Worm (Caenorhabditis elegans) whole organism, late embryonic: ENCODE measurements around the gene C31C9.7.

Experiments used
- F13H6.1 ChIP-seq: sonication (generic microtip); optimal IDR thresholded peaks from 2 replicates; lab custom pipeline; 2016; ENCODE audit warnings: missing genetic modification characterization, missing compliant biosample characterization
- T23F11.4 ChIP-seq: fragments of 200-800 bp; sonication (Bioruptor generic); optimal IDR thresholded peaks from 2 replicates; lab custom pipeline; 2018; ENCODE audit warnings: mild to moderate bottlenecking, missing genetic modification characterization, missing compliant biosample characterization
- ama-1 ChIP-seq: fragments of 150-350 bp; optimal IDR thresholded peaks from 2 replicates; lab custom pipeline; 2014
- ceh-24 ChIP-seq: sonication (generic microtip); optimal IDR thresholded peaks from 2 replicates; lab custom pipeline; 2016; ENCODE audit warnings: mild to moderate bottlenecking, missing genetic modification characterization, missing compliant biosample characterization
- ceh-34 ChIP-seq: sonication (generic microtip); optimal IDR thresholded peaks from 2 replicates; lab custom pipeline; 2016; ENCODE audit warnings: mild to moderate bottlenecking, missing genetic modification characterization, missing compliant biosample characterization
- dve-1 ChIP-seq: sonication (generic microtip); optimal IDR thresholded peaks from 2 replicates; lab custom pipeline; 2017; ENCODE audit warnings: antibody characterized with exemption, mild to moderate bottlenecking, missing genetic modification characterization, missing compliant biosample characterization
- elt-2 ChIP-seq: sonication (generic microtip); optimal IDR thresholded peaks from 2 replicates; lab custom pipeline; 2016; ENCODE audit warnings: missing genetic modification reagents, missing genetic modification characterization, missing compliant biosample characterization
- elt-4 ChIP-seq: sonication (generic microtip); optimal IDR thresholded peaks from 2 replicates; lab custom pipeline; 2016; ENCODE audit warnings: missing genetic modification characterization, missing compliant biosample characterization
- eyg-1 ChIP-seq: sonication (generic microtip); optimal IDR thresholded peaks from 2 replicates; lab custom pipeline; 2016; ENCODE audit warnings: missing genotype, missing genetic modification characterization, missing compliant biosample characterization
- fax-1 ChIP-seq: sonication (generic microtip); optimal IDR thresholded peaks from 2 replicates; lab custom pipeline; 2016; ENCODE audit warnings: missing genotype, missing genetic modification characterization, missing compliant biosample characterization
- fkh-10 ChIP-seq: fragments of 150-350 bp; optimal IDR thresholded peaks from 2 replicates; lab custom pipeline; 2014; ENCODE audit warnings: missing biosample characterization, missing genetic modification reagents, missing genetic modification characterization
- hlh-15 ChIP-seq: sonication (generic microtip); optimal IDR thresholded peaks from 2 replicates; lab custom pipeline; 2016; ENCODE audit warnings: missing genetic modification characterization, missing compliant biosample characterization
- lim-6 ChIP-seq: sonication (generic microtip); optimal IDR thresholded peaks from 2 replicates; lab custom pipeline; 2016; ENCODE audit warnings: missing genetic modification characterization, missing compliant biosample characterization
- lin-11 ChIP-seq: fragments of 200-800 bp; sonication (Bioruptor generic); optimal IDR thresholded peaks from 2 replicates; lab custom pipeline; 2018; ENCODE audit warnings: mild to moderate bottlenecking, missing genetic modification characterization, missing compliant biosample characterization
- mec-3 ChIP-seq: sonication (generic microtip); optimal IDR thresholded peaks from 2 replicates; lab custom pipeline; 2016; ENCODE audit warnings: borderline replicate concordance, missing genetic modification characterization, missing compliant biosample characterization
- nhr-11 ChIP-seq: fragments of 150-350 bp; optimal IDR thresholded peaks from 2 replicates; lab custom pipeline; 2014; ENCODE audit warnings: missing biosample characterization, missing genetic modification characterization
- odd-2 ChIP-seq: sonication (generic microtip); optimal IDR thresholded peaks from 2 replicates; lab custom pipeline; 2017; ENCODE audit warnings: antibody characterized with exemption, mild to moderate bottlenecking, missing genetic modification characterization, missing compliant biosample characterization
- pag-3 ChIP-seq: sonication (generic microtip); optimal IDR thresholded peaks from 2 replicates; lab custom pipeline; 2016; ENCODE audit warnings: missing compliant biosample characterization, missing genetic modification characterization, borderline replicate concordance
- pat-9 ChIP-seq: fragments of 200-800 bp; sonication (Bioruptor generic); optimal IDR thresholded peaks from 2 replicates; lab custom pipeline; 2018; ENCODE audit warnings: mild to moderate bottlenecking, missing genetic modification characterization, moderate library complexity, missing compliant biosample characterization
- pax-1 ChIP-seq: fragments of 150-350 bp; optimal IDR thresholded peaks from 2 replicates; lab custom pipeline; 2014; ENCODE audit warnings: missing biosample characterization, missing genetic modification characterization
- pha-4 ChIP-seq: fragments of 150-350 bp; optimal IDR thresholded peaks from 2 replicates; lab custom pipeline; 2018; ENCODE audit warnings: missing biosample characterization, missing genetic modification reagents, missing genetic modification characterization
- pqm-1 ChIP-seq: sonication (generic microtip); optimal IDR thresholded peaks from 2 replicates; lab custom pipeline; 2016; ENCODE audit warnings: missing genetic modification characterization, missing compliant biosample characterization
- pros-1 ChIP-seq: fragments of 150-350 bp; optimal IDR thresholded peaks from 2 replicates; lab custom pipeline; 2014; ENCODE audit warnings: missing biosample characterization, missing genetic modification reagents, missing genetic modification characterization
- sdc-2 ChIP-seq: sonication (generic microtip); optimal IDR thresholded peaks from 2 replicates; lab custom pipeline; 2016; ENCODE audit warnings: missing genotype, missing genetic modification characterization, missing compliant biosample characterization
- syd-9 ChIP-seq: sonication (generic microtip); optimal IDR thresholded peaks from 2 replicates; lab custom pipeline; 2016; ENCODE audit warnings: mild to moderate bottlenecking, missing genetic modification characterization, moderate library complexity, missing compliant biosample characterization
- tbx-2 ChIP-seq: sonication (generic microtip); optimal IDR thresholded peaks from 2 replicates; lab custom pipeline; 2016; ENCODE audit warnings: missing genetic modification characterization, missing compliant biosample characterization
- tbx-7 ChIP-seq: sonication (generic microtip); optimal IDR thresholded peaks from 2 replicates; lab custom pipeline; 2016; ENCODE audit warnings: missing genotype, missing genetic modification characterization, missing compliant biosample characterization
- ttx-3 ChIP-seq: sonication (generic microtip); optimal IDR thresholded peaks from 2 replicates; lab custom pipeline; 2016; ENCODE audit warnings: missing genetic modification reagents, missing genetic modification characterization, missing compliant biosample characterization
- unc-3 ChIP-seq, 2 experiments: fragments of 200-800 bp in 1 of 2; sonication (Bioruptor generic) in 1 of 2; sonication (generic microtip) in 1 of 2; conservative IDR thresholded peaks in 1 of 2; optimal IDR thresholded peaks in 1 of 2; 2 replicates each; pipeline versions ENCODE4 v1.3.6 to Lab custom; 2016 to 2022; ENCODE audit warnings: missing compliant biosample characterization in 2 of 2, missing genetic modification characterization in 2 of 2, missing genetic modification reagents in 1 of 2
- unc-86 ChIP-seq: sonication (generic microtip); optimal IDR thresholded peaks from 2 replicates; lab custom pipeline; 2016; ENCODE audit warnings: missing genetic modification characterization, missing compliant biosample characterization
- zip-5 ChIP-seq: sonication (generic microtip); optimal IDR thresholded peaks from 2 replicates; lab custom pipeline; 2016; ENCODE audit warnings: missing genetic modification characterization, missing compliant biosample characterization
- ztf-16 ChIP-seq: sonication (generic microtip); optimal IDR thresholded peaks from 2 replicates; lab custom pipeline; 2017; ENCODE audit warnings: missing genetic modification characterization, missing compliant biosample characterization

C31C9.7 gene

ce11 chrII:13664416-13664815 is 4.5 kb upstream of the C31C9.7 start:
- no peak for TF ChIP-seq tbx-7 (tag; lab: Kevin White, UChicago)
- TF ChIP-seq zip-5 (tag; lab: Kevin White, UChicago): no peak
- TF ChIP-seq ceh-34: no peak
- no peak for TF ChIP-seq F13H6.1 (tag; lab: Kevin White, UChicago)
- no peak for TF ChIP-seq fkh-10 (GFP tag; lab: Kevin White, UChicago)
- no peak for TF ChIP-seq pqm-1 (tag; lab: Kevin White, UChicago)
- TF ChIP-seq pros-1: no peak
- no peak for TF ChIP-seq unc-86 (tag; lab: Kevin White, UChicago)
- TF ChIP-seq sdc-2 (tag; lab: Kevin White, UChicago): no peak
- TF ChIP-seq ama-1 (lab: Kevin White, UChicago): no peak
- no peak for TF ChIP-seq nhr-11 (tag; lab: Kevin White, UChicago)
- no peak for TF ChIP-seq hlh-15 (tag; lab: Kevin White, UChicago)
- no peak for TF ChIP-seq fax-1 (tag; lab: Kevin White, UChicago)
- TF ChIP-seq eyg-1 (tag; lab: Kevin White, UChicago): no peak

ce11 chrII:13664993-13665680 is 3.8 kb upstream of the C31C9.7 start:
- TF ChIP-seq sdc-2 (tag; lab: Kevin White, UChicago) (no peak), pqm-1 (tag; lab: Kevin White, UChicago) (no peak), lim-6 (tag; lab: Kevin White, UChicago) (no peak), ttx-3 (tag; lab: Kevin White, UChicago) (no peak), elt-2 (peak; percentile 99), unc-3 (GFP tag; conservative IDR thresholded peaks at IDR 0.05; lab: Robert Waterston, UW) (no peak), unc-3 (tag; optimal IDR thresholded peaks at IDR 0.05; lab: Kevin White, UChicago) (no peak), ama-1 (lab: Kevin White, UChicago) (no peak), lin-11 (tag; lab: Kevin White, UChicago) (no peak), mec-3 (tag; lab: Kevin White, UChicago) (no peak), pat-9 (tag; lab: Kevin White, UChicago) (no peak), odd-2 (tag; lab: Kevin White, UChicago) (no peak), dve-1 (tag; lab: Kevin White, UChicago) (peak; percentile 26), pag-3 (tag; lab: Kevin White, UChicago) (no peak), elt-4 (tag; lab: Kevin White, UChicago) (no peak)

- TF ChIP-seq pha-4 (tag; lab: Kevin White, UChicago): no peak
- TF ChIP-seq elt-2: peak; percentile 1
- no peak for TF ChIP-seq odd-2 (tag; lab: Kevin White, UChicago)
- TF ChIP-seq ceh-24 (tag; lab: Kevin White, UChicago): no peak
- TF ChIP-seq zip-5 (tag; lab: Kevin White, UChicago): no peak
- no peak for TF ChIP-seq ztf-16 (tag; lab: Kevin White, UChicago)
- no peak for TF ChIP-seq pax-1
- TF ChIP-seq, all 69 proteins: peak for 1
These were observed 1.9 kb downstream of the C31C9.7 start for ce11 chrII:13670707-13671295.

- TF ChIP-seq eyg-1 (tag; lab: Kevin White, UChicago): no peak
- no peak for TF ChIP-seq T23F11.4 (GFP tag; lab: Kevin White, UChicago)
- no peak for TF ChIP-seq ttx-3 (tag; lab: Kevin White, UChicago)
- TF ChIP-seq unc-86 (tag; lab: Kevin White, UChicago): no peak
These were observed 3.2 kb downstream of the C31C9.7 start for ce11 chrII:13672057-13672456.

- TF ChIP-seq elt-2: no peak
- TF ChIP-seq pag-3 (tag; lab: Kevin White, UChicago): no peak
- no peak for TF ChIP-seq fax-1 (tag; lab: Kevin White, UChicago)
- no peak for TF ChIP-seq syd-9
- no peak for TF ChIP-seq zip-5 (tag; lab: Kevin White, UChicago)
- TF ChIP-seq unc-86 (tag; lab: Kevin White, UChicago): no peak
- no peak for TF ChIP-seq tbx-2
These were observed 4.8 kb downstream of the C31C9.7 start for ce11 chrII:13673605-13674193.
